Worm (Caenorhabditis elegans) whole organism, L4 larva: ENCODE measurements around the gene haf-1.
A peak's percentile ranks its signal among the peaks of the same experiment; 100 is the strongest.

Experiments used
- F10B5.3 ChIP-seq: sonication (generic microtip); optimal IDR thresholded peaks from 2 replicates; lab custom pipeline; 2016; ENCODE audit warnings: mild to moderate bottlenecking, missing genetic modification characterization, missing compliant biosample characterization
- F26F4.8 ChIP-seq: fragments of 200-800 bp; sonication (Bioruptor generic); conservative IDR thresholded peaks from 2 replicates; pipeline ENCODE4 v1.3.6; 2022; ENCODE audit warnings: missing genetic modification characterization, missing compliant biosample characterization
- F37D6.2 ChIP-seq: sonication (generic microtip); optimal IDR thresholded peaks from 2 replicates; lab custom pipeline; 2016; ENCODE audit warnings: mild to moderate bottlenecking, missing genetic modification characterization, missing compliant biosample characterization
- Y105C5A.15 ChIP-seq: fragments of 200-800 bp; sonication (Bioruptor generic); IDR thresholded peaks from 2 replicates; pipeline ENCODE4 v1.3.6; 2022; ENCODE audit warnings: missing genetic modification characterization, missing compliant biosample characterization
- Y75B8A.6 ChIP-seq: fragments of 200-800 bp; sonication (Bioruptor generic); IDR thresholded peaks from 2 replicates; pipeline ENCODE4 v1.3.6; 2022; ENCODE audit warnings: missing genetic modification reagents, missing genetic modification characterization, missing compliant biosample characterization
- ZK337.2 ChIP-seq: fragments of 200-800 bp; sonication (Bioruptor generic); IDR thresholded peaks from 2 replicates; pipeline ENCODE4 v1.3.6; 2022; ENCODE audit warnings: missing genetic modification reagents, missing genetic modification characterization, missing compliant biosample characterization
- aly-2 ChIP-seq: sonication (generic microtip); optimal IDR thresholded peaks from 2 replicates; lab custom pipeline; 2018; ENCODE audit warnings: missing biosample characterization, missing genetic modification characterization
- ceh-20 ChIP-seq: fragments of 200-800 bp; sonication (Bioruptor generic); IDR thresholded peaks from 2 replicates; pipeline ENCODE4 v1.3.6; 2022; ENCODE audit warnings: missing genetic modification reagents, missing genetic modification characterization, missing compliant biosample characterization
- ceh-28 ChIP-seq: fragments of 150-350 bp; optimal IDR thresholded peaks from 2 replicates; lab custom pipeline; 2014; ENCODE audit warnings: missing biosample characterization, missing genetic modification reagents, missing genetic modification characterization
- ceh-44 ChIP-seq: fragments of 200-800 bp; sonication (Bioruptor generic); IDR thresholded peaks from 2 replicates; pipeline ENCODE4 v1.3.6; 2022; ENCODE audit warnings: missing genetic modification reagents, missing genetic modification characterization, missing compliant biosample characterization
- ceh-82 ChIP-seq: sonication (generic microtip); optimal IDR thresholded peaks from 2 replicates; lab custom pipeline; 2017; ENCODE audit warnings: missing biosample characterization, missing genetic modification characterization
- ctbp-1 ChIP-seq: fragments of 200-800 bp; sonication (Bioruptor generic); IDR thresholded peaks from 2 replicates; pipeline ENCODE4 v1.3.6; 2022; ENCODE audit warnings: missing genetic modification reagents, missing genetic modification characterization, missing compliant biosample characterization
- dmd-6 ChIP-seq: fragments of 200-800 bp; sonication (Bioruptor generic); IDR thresholded peaks from 2 replicates; pipeline ENCODE4 v1.3.6; 2022; ENCODE audit warnings: missing genetic modification reagents, missing genetic modification characterization, missing compliant biosample characterization
- dve-1 ChIP-seq: sonication (generic microtip); optimal IDR thresholded peaks from 2 replicates; lab custom pipeline; 2017; ENCODE audit warnings: antibody characterized with exemption, mild to moderate bottlenecking, missing genetic modification characterization, missing compliant biosample characterization; ENCODE audit not compliant: insufficient read depth
- egl-27 ChIP-seq: sonication (generic microtip); optimal IDR thresholded peaks from 3 replicates; lab custom pipeline; 2017; ENCODE audit warnings: missing biosample characterization, missing genetic modification reagents, missing genetic modification characterization
- fos-1 ChIP-seq: fragments of 150-350 bp; optimal IDR thresholded peaks from 2 replicates; lab custom pipeline; 2014; ENCODE audit warnings: missing biosample characterization, missing genetic modification characterization
- jun-1 ChIP-seq: fragments of 150-350 bp; optimal IDR thresholded peaks from 2 replicates; lab custom pipeline; 2014; ENCODE audit warnings: missing biosample characterization, missing genetic modification reagents, missing genetic modification characterization
- lin-1 ChIP-seq: fragments of 200-800 bp; sonication (Bioruptor generic); IDR thresholded peaks from 2 replicates; pipeline ENCODE4 v1.3.6; 2022; ENCODE audit warnings: missing genetic modification reagents, missing genetic modification characterization, missing compliant biosample characterization
- madf-5 ChIP-seq, 2 experiments: fragments of 200-800 bp; sonication (Bioruptor generic); IDR thresholded peaks; 2 replicates each; pipeline ENCODE4 v1.3.6; 2022; ENCODE audit warnings: missing compliant biosample characterization in 2 of 2, missing genetic modification characterization in 2 of 2
- madf-9 ChIP-seq: fragments of 200-800 bp; sonication (Bioruptor generic); conservative IDR thresholded peaks from 2 replicates; pipeline ENCODE4 v1.3.6; 2022; ENCODE audit warnings: missing genetic modification reagents, missing genetic modification characterization, missing compliant biosample characterization
- mep-1 ChIP-seq: fragments of 150-350 bp; sonication (generic microtip); optimal IDR thresholded peaks from 3 replicates; lab custom pipeline; 2014; ENCODE audit warnings: missing biosample characterization, missing genetic modification characterization
- mxl-3 ChIP-seq: fragments of 200-800 bp; sonication (Bioruptor generic); optimal IDR thresholded peaks from 2 replicates; lab custom pipeline; 2018; ENCODE audit warnings: mild to moderate bottlenecking, missing genetic modification characterization, missing compliant biosample characterization
- nhr-102 ChIP-seq: sonication (generic microtip); optimal IDR thresholded peaks from 2 replicates; lab custom pipeline; 2016; ENCODE audit warnings: mild to moderate bottlenecking, missing genetic modification characterization, moderate library complexity, missing compliant biosample characterization
- nhr-28 ChIP-seq: fragments of 150-350 bp; optimal IDR thresholded peaks from 2 replicates; lab custom pipeline; 2014; ENCODE audit warnings: missing biosample characterization, missing genetic modification characterization
- nhr-41 ChIP-seq: fragments of 200-800 bp; sonication (Bioruptor generic); IDR thresholded peaks from 2 replicates; pipeline ENCODE4 v1.3.6; 2022; ENCODE audit warnings: missing genetic modification reagents, missing genetic modification characterization, missing compliant biosample characterization
- nhr-42 ChIP-seq: fragments of 200-800 bp; sonication (Bioruptor generic); IDR thresholded peaks from 2 replicates; pipeline ENCODE4 v1.3.6; 2022; ENCODE audit warnings: missing genetic modification characterization, missing compliant biosample characterization
- nhr-6 ChIP-seq: fragments of 150-350 bp; optimal IDR thresholded peaks from 2 replicates; lab custom pipeline; 2014; ENCODE audit warnings: missing biosample characterization, missing genetic modification characterization
- php-3 ChIP-seq: fragments of 200-800 bp; sonication (Bioruptor generic); IDR thresholded peaks from 2 replicates; pipeline ENCODE4 v1.3.6; 2022; ENCODE audit warnings: missing genetic modification reagents, missing genetic modification characterization, missing compliant biosample characterization
- pqm-1 ChIP-seq: sonication (generic microtip); optimal IDR thresholded peaks from 2 replicates; lab custom pipeline; 2017; ENCODE audit warnings: missing biosample characterization, missing genetic modification characterization
- rbr-2 ChIP-seq: sonication (generic microtip); optimal IDR thresholded peaks from 2 replicates; lab custom pipeline; 2016; ENCODE audit warnings: missing genotype, missing genetic modification characterization, missing compliant biosample characterization
- set-16 ChIP-seq: fragments of 200-800 bp; sonication (Bioruptor generic); IDR thresholded peaks from 2 replicates; pipeline ENCODE4 v1.3.6; 2022; ENCODE audit warnings: missing genetic modification reagents, missing genetic modification characterization, missing compliant biosample characterization
- snpc-1.2 ChIP-seq: fragments of 200-800 bp; sonication (Bioruptor generic); IDR thresholded peaks from 2 replicates; pipeline ENCODE4 v1.3.6; 2022; ENCODE audit warnings: missing genetic modification reagents, missing genetic modification characterization, missing compliant biosample characterization
- snpc-4 ChIP-seq: fragments of 150-350 bp; optimal IDR thresholded peaks from 2 replicates; lab custom pipeline; 2014; ENCODE audit warnings: missing biosample characterization, missing genetic modification characterization
- tag-97 ChIP-seq: fragments of 200-800 bp; sonication (Bioruptor generic); IDR thresholded peaks from 2 replicates; pipeline ENCODE4 v1.3.6; 2022; ENCODE audit warnings: missing genetic modification characterization, missing compliant biosample characterization
- unc-62 ChIP-seq, 3 experiments: fragments of 150-350 bp in 1 of 3; sonication (generic microtip); optimal IDR thresholded peaks in 2 of 3; peaks in 1 of 3; 1 replicate in 1 of 3; 2 replicates in 2 of 3; lab custom pipeline; 2014 to 2017; ENCODE audit warnings: missing biosample characterization in 3 of 3, missing genetic modification characterization in 3 of 3, missing genetic modification reagents in 3 of 3, missing genotype in 1 of 3
- zag-1 ChIP-seq: fragments of 150-350 bp; optimal IDR thresholded peaks from 2 replicates; lab custom pipeline; 2014; ENCODE audit warnings: missing biosample characterization, missing genetic modification characterization
- zip-11 ChIP-seq: fragments of 200-800 bp; sonication (Bioruptor generic); IDR thresholded peaks from 2 replicates; pipeline ENCODE4 v1.3.6; 2022; ENCODE audit warnings: missing genetic modification characterization, missing compliant biosample characterization

The haf-1 gene

DNA sequence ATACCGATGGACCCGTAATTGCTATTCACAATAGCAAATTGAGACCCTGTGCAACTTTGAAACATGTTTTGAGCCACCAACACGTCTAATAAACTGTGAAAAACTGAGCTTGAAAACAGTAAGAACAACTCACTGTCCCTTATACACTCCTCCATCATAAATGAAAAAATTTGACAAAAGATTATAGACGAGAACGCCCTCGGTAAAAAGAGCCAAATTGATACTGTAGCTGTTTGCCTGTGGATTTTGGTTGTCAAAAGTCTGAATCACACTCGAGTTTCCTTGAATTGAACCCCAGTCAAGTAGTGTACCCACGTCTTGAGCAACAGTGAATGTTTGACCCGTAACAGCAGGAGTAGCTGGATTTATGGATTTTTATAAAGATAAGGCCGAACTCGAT, 35.2 kb upstream of the haf-1 start:
- peak in 1 of 2 experiments; percentile 95 for TF ChIP-seq unc-62 (GFP tag; optimal IDR thresholded peaks at IDR 0.05 in 1 of 2; lab: Kevin White, UChicago)
- no peak for TF ChIP-seq unc-62 (tag; optimal IDR thresholded peaks at IDR 0.05; lab: Kevin White, UChicago)
- no peak for TF ChIP-seq F10B5.3 (tag; lab: Kevin White, UChicago)

ce11 chrIV:17342179-17342578, 34.0 kb upstream of the haf-1 start, which contains the start of gene C49C3.9:
Gene C49C3.9 (minus strand): TSS chrIV:17342314.
- TF ChIP-seq dmd-6, result peak; percentile 74
- peak; percentile 83; the same call in 1 of the 2 replicates for TF ChIP-seq nhr-41 (GFP tag; lab: Robert Waterston, UW)
- peak; percentile 76 for TF ChIP-seq nhr-28
- no peak for TF ChIP-seq madf-9 (GFP tag; lab: Robert Waterston, UW)
- no peak for TF ChIP-seq snpc-1.2 (GFP tag; lab: Robert Waterston, UW)
- peak; percentile 77; the same call in 1 of the 2 replicates for TF ChIP-seq lin-1
- no peak for TF ChIP-seq ceh-82
- TF ChIP-seq pqm-1, result peak; percentile 99

ce11 chrIV:17342667-17343066, 33.6 kb upstream of the haf-1 start, which contains the start of gene C49C3.21:
Gene C49C3.21 (plus strand): TSS chrIV:17342967.
- TF ChIP-seq Y105C5A.15 (GFP tag; lab: Robert Waterston, UW), result no peak
- TF ChIP-seq mxl-3, result no peak
- no peak for TF ChIP-seq zag-1
- TF ChIP-seq aly-2 (tag; lab: Kevin White, UChicago), result no peak
- TF ChIP-seq ceh-20 (GFP tag; lab: Robert Waterston, UW), result no peak
- TF ChIP-seq zip-11, result no peak
- no peak for TF ChIP-seq fos-1
- TF ChIP-seq snpc-4 (tag; lab: Kevin White, UChicago), result no peak
- TF ChIP-seq nhr-28, result no peak
- TF ChIP-seq dve-1 (tag; lab: Kevin White, UChicago), result no peak
- no peak for TF ChIP-seq set-16 (GFP tag; lab: Robert Waterston, UW)

- TF ChIP-seq tag-97, result no peak
- no peak for TF ChIP-seq Y75B8A.6 (GFP tag; lab: Robert Waterston, UW)
- no peak for TF ChIP-seq ceh-44 (GFP tag; lab: Robert Waterston, UW)
- no peak for TF ChIP-seq nhr-42 (GFP tag; lab: Robert Waterston, UW)
- TF ChIP-seq dmd-6, result no peak
- TF ChIP-seq jun-1 (tag; lab: Kevin White, UChicago), result no peak
- TF ChIP-seq rbr-2, result no peak
- no peak for TF ChIP-seq egl-27
- no peak for TF ChIP-seq ceh-82
- no peak for TF ChIP-seq php-3 (GFP tag; lab: Robert Waterston, UW)
Measured at ce11 chrIV:17343482-17343881, 32.7 kb upstream of the haf-1 start, which contains the start of gene C49C3.11. Gene C49C3.11 (plus strand): TSS chrIV:17343782.

DNA sequence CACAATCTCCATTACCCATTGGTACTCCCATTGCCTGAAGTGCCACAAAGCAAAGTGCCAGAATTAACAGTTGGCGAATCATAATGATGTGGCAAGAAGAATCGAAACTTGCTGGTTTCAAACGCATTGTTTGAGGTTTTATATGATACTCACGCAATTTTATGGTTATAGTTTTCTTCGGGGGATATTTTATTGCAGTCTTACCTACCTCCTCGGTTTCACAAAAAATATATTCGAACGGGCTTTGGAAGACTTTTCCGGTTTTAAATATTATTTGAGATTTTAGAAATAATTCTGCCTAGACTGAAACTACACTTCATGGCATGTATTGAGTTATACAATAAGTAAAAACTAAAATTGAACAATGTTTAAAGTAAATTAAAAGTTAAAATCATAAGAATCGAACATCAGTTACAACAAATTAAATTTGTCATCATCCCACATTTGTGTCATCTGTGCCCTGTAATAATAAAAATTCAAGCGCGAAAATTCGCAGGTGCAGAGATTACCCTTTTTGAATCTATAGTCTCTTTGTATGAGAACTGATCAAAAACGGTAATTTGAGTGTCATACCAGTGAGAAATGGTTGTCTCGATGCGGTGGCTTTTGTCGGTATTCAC, 29.5 kb upstream of the haf-1 start, which contains the start of the genes clec-197 and clec-198:
Gene clec-197 (minus strand): TSS at position 101 of the 620 bp plus-strand sequence.
Gene clec-198 (plus strand): TSS at position 570 of the 620 bp plus-strand sequence.
- TF ChIP-seq madf-5 (GFP tag; IDR thresholded peaks at IDR 0.05; lab: Robert Waterston, UW), result no peak
- no peak for TF ChIP-seq ceh-28
- TF ChIP-seq mep-1 (tag; lab: Kevin White, UChicago), result no peak
- no peak for TF ChIP-seq ZK337.2 (GFP tag; lab: Robert Waterston, UW)
- no peak for TF ChIP-seq ctbp-1 (GFP tag; lab: Robert Waterston, UW)
- no peak for TF ChIP-seq snpc-1.2 (GFP tag; lab: Robert Waterston, UW)
- TF ChIP-seq F26F4.8, result no peak
- no peak for TF ChIP-seq dmd-6
- no peak for TF ChIP-seq nhr-102
- no peak for TF ChIP-seq F37D6.2
- TF ChIP-seq nhr-6 (tag; lab: Kevin White, UChicago), result no peak
- TF ChIP-seq snpc-4 (tag; lab: Kevin White, UChicago), result no peak
